Fruit fly (Drosophila melanogaster) whole organism: ENCODE results near the gene lbl.

Experiments
- Dll ChIP-seq: fragments of >200 bp; optimal IDR thresholded peaks from 2 replicates; lab custom pipeline; 2017
- pan ChIP-seq: fragments of >200 bp; optimal IDR thresholded peaks from 2 replicates; lab custom pipeline; 2017

dm6 chr3R:21406708-21407107 is 27.2 kb downstream of the lbl start:
- no peak for TF ChIP-seq pan (lab: Kevin White, UChicago)
- TF ChIP-seq Dll (lab: Kevin White, UChicago): no peak
